Worm (Caenorhabditis elegans) whole organism, late embryonic: ENCODE data around the gene adah-1.

Experiments used
- C08G9.2 ChIP-seq: sonication (generic microtip); optimal IDR thresholded peaks from 2 replicates; lab custom pipeline; 2016; ENCODE audit warnings: mild to moderate bottlenecking, missing genetic modification characterization, moderate library complexity, missing compliant biosample characterization
- K02D7.2 ChIP-seq: sonication (generic microtip); optimal IDR thresholded peaks from 2 replicates; lab custom pipeline; 2017; ENCODE audit warnings: mild to moderate bottlenecking, missing genetic modification characterization, missing compliant biosample characterization
- K09A11.1 ChIP-seq: sonication (generic microtip); optimal IDR thresholded peaks from 2 replicates; lab custom pipeline; 2017; ENCODE audit warnings: antibody characterized with exemption, mild to moderate bottlenecking, missing genetic modification characterization, missing compliant biosample characterization; ENCODE audit not compliant: insufficient read depth
- Y22D7AL.16 ChIP-seq: sonication (generic microtip); optimal IDR thresholded peaks from 2 replicates; lab custom pipeline; 2016; ENCODE audit warnings: missing genetic modification characterization, missing compliant biosample characterization
- ceh-14 ChIP-seq: sonication (generic microtip); optimal IDR thresholded peaks from 2 replicates; lab custom pipeline; 2016; ENCODE audit warnings: missing genotype, missing genetic modification characterization, missing compliant biosample characterization
- ceh-18 ChIP-seq: sonication (generic microtip); optimal IDR thresholded peaks from 2 replicates; lab custom pipeline; 2016; ENCODE audit warnings: missing genetic modification characterization, missing compliant biosample characterization
- ceh-19 ChIP-seq: fragments of 200-800 bp; sonication (Bioruptor generic); optimal IDR thresholded peaks from 2 replicates; lab custom pipeline; 2018; ENCODE audit warnings: mild to moderate bottlenecking, missing genetic modification characterization, missing compliant biosample characterization
- ceh-22 ChIP-seq: sonication (generic microtip); optimal IDR thresholded peaks from 2 replicates; lab custom pipeline; 2017; ENCODE audit warnings: missing biosample characterization, missing genetic modification characterization
- ceh-24 ChIP-seq: sonication (generic microtip); optimal IDR thresholded peaks from 2 replicates; lab custom pipeline; 2016; ENCODE audit warnings: mild to moderate bottlenecking, missing genetic modification characterization, missing compliant biosample characterization
- ceh-31 ChIP-seq: sonication (generic microtip); optimal IDR thresholded peaks from 2 replicates; lab custom pipeline; 2016; ENCODE audit warnings: missing genetic modification characterization, missing compliant biosample characterization
- ceh-45 ChIP-seq: fragments of 200-800 bp; sonication (Bioruptor generic); IDR thresholded peaks from 2 replicates; pipeline ENCODE4 v1.3.6; 2022; ENCODE audit warnings: missing genetic modification reagents, missing genetic modification characterization, missing compliant biosample characterization
- ceh-48 ChIP-seq: sonication (generic microtip); optimal IDR thresholded peaks from 2 replicates; lab custom pipeline; 2016; ENCODE audit warnings: missing genetic modification characterization, inconsistent platforms, missing compliant biosample characterization
- che-1 ChIP-seq: sonication (generic microtip); optimal IDR thresholded peaks from 2 replicates; lab custom pipeline; 2016; ENCODE audit warnings: mild to moderate bottlenecking, missing genetic modification characterization, missing compliant biosample characterization
- dmd-4 ChIP-seq: sonication (generic microtip); optimal IDR thresholded peaks from 2 replicates; lab custom pipeline; 2016; ENCODE audit warnings: borderline replicate concordance, missing genetic modification characterization, missing compliant biosample characterization
- dve-1 ChIP-seq: sonication (generic microtip); optimal IDR thresholded peaks from 2 replicates; lab custom pipeline; 2017; ENCODE audit warnings: antibody characterized with exemption, mild to moderate bottlenecking, missing genetic modification characterization, missing compliant biosample characterization
- elt-2 ChIP-seq: sonication (generic microtip); optimal IDR thresholded peaks from 2 replicates; lab custom pipeline; 2016; ENCODE audit warnings: missing genetic modification reagents, missing genetic modification characterization, missing compliant biosample characterization
- eyg-1 ChIP-seq: sonication (generic microtip); optimal IDR thresholded peaks from 2 replicates; lab custom pipeline; 2016; ENCODE audit warnings: missing genotype, missing genetic modification characterization, missing compliant biosample characterization
- fkh-10 ChIP-seq: fragments of 150-350 bp; optimal IDR thresholded peaks from 2 replicates; lab custom pipeline; 2014; ENCODE audit warnings: missing biosample characterization, missing genetic modification reagents, missing genetic modification characterization
- fkh-6 ChIP-seq: sonication (generic microtip); optimal IDR thresholded peaks from 2 replicates; lab custom pipeline; 2016; ENCODE audit warnings: missing genetic modification characterization, missing compliant biosample characterization
- hlh-13 ChIP-seq: fragments of 200-800 bp; sonication (Bioruptor generic); optimal IDR thresholded peaks from 2 replicates; lab custom pipeline; 2018; ENCODE audit warnings: mild to moderate bottlenecking, missing genetic modification characterization, missing compliant biosample characterization
- hlh-15 ChIP-seq: sonication (generic microtip); optimal IDR thresholded peaks from 2 replicates; lab custom pipeline; 2016; ENCODE audit warnings: missing genetic modification characterization, missing compliant biosample characterization
- hlh-30 ChIP-seq: sonication (generic microtip); optimal IDR thresholded peaks from 2 replicates; lab custom pipeline; 2017; ENCODE audit warnings: antibody characterized with exemption, missing genetic modification characterization, missing compliant biosample characterization; ENCODE audit not compliant: insufficient read depth
- lim-6 ChIP-seq: sonication (generic microtip); optimal IDR thresholded peaks from 2 replicates; lab custom pipeline; 2016; ENCODE audit warnings: missing genetic modification characterization, missing compliant biosample characterization
- mec-3 ChIP-seq: sonication (generic microtip); optimal IDR thresholded peaks from 2 replicates; lab custom pipeline; 2016; ENCODE audit warnings: borderline replicate concordance, missing genetic modification characterization, missing compliant biosample characterization
- nfya-1 ChIP-seq: sonication (generic microtip); optimal IDR thresholded peaks from 2 replicates; lab custom pipeline; 2017; ENCODE audit warnings: missing genetic modification characterization, mild to moderate bottlenecking, missing compliant biosample characterization, antibody characterized with exemption, moderate library complexity
- npax-4 ChIP-seq: sonication (generic microtip); optimal IDR thresholded peaks from 2 replicates; lab custom pipeline; 2016; ENCODE audit warnings: missing genetic modification characterization, missing compliant biosample characterization
- odd-2 ChIP-seq: sonication (generic microtip); optimal IDR thresholded peaks from 2 replicates; lab custom pipeline; 2017; ENCODE audit warnings: antibody characterized with exemption, mild to moderate bottlenecking, missing genetic modification characterization, missing compliant biosample characterization
- pag-3 ChIP-seq: sonication (generic microtip); optimal IDR thresholded peaks from 2 replicates; lab custom pipeline; 2016; ENCODE audit warnings: missing compliant biosample characterization, missing genetic modification characterization, borderline replicate concordance
- pat-9 ChIP-seq: fragments of 200-800 bp; sonication (Bioruptor generic); optimal IDR thresholded peaks from 2 replicates; lab custom pipeline; 2018; ENCODE audit warnings: mild to moderate bottlenecking, missing genetic modification characterization, moderate library complexity, missing compliant biosample characterization
- pqm-1 ChIP-seq: sonication (generic microtip); optimal IDR thresholded peaks from 2 replicates; lab custom pipeline; 2016; ENCODE audit warnings: missing genetic modification characterization, missing compliant biosample characterization
- rnt-1 ChIP-seq: sonication (generic microtip); optimal IDR thresholded peaks from 2 replicates; lab custom pipeline; 2016; ENCODE audit warnings: missing genetic modification characterization, missing compliant biosample characterization
- sdc-2 ChIP-seq: sonication (generic microtip); optimal IDR thresholded peaks from 2 replicates; lab custom pipeline; 2016; ENCODE audit warnings: missing genotype, missing genetic modification characterization, missing compliant biosample characterization
- sox-4 ChIP-seq: sonication (generic microtip); optimal IDR thresholded peaks from 2 replicates; lab custom pipeline; 2017; ENCODE audit warnings: mild to moderate bottlenecking, missing genetic modification characterization, inconsistent platforms, missing compliant biosample characterization
- ttx-3 ChIP-seq: sonication (generic microtip); optimal IDR thresholded peaks from 2 replicates; lab custom pipeline; 2016; ENCODE audit warnings: missing genetic modification reagents, missing genetic modification characterization, missing compliant biosample characterization
- unc-3 ChIP-seq, 2 experiments: fragments of 200-800 bp in 1 of 2; sonication (Bioruptor generic) in 1 of 2; sonication (generic microtip) in 1 of 2; conservative IDR thresholded peaks in 1 of 2; optimal IDR thresholded peaks in 1 of 2; 2 replicates each; pipeline versions ENCODE4 v1.3.6 to Lab custom; 2016 to 2022; ENCODE audit warnings: missing compliant biosample characterization in 2 of 2, missing genetic modification characterization in 2 of 2, missing genetic modification reagents in 1 of 2
- unc-42 ChIP-seq: sonication (generic microtip); optimal IDR thresholded peaks from 2 replicates; lab custom pipeline; 2016; ENCODE audit warnings: missing genotype, missing genetic modification characterization, missing compliant biosample characterization
- zip-5 ChIP-seq: sonication (generic microtip); optimal IDR thresholded peaks from 2 replicates; lab custom pipeline; 2016; ENCODE audit warnings: missing genetic modification characterization, missing compliant biosample characterization
- ztf-16 ChIP-seq: sonication (generic microtip); optimal IDR thresholded peaks from 2 replicates; lab custom pipeline; 2017; ENCODE audit warnings: missing genetic modification characterization, missing compliant biosample characterization

The adah-1 gene

DNA sequence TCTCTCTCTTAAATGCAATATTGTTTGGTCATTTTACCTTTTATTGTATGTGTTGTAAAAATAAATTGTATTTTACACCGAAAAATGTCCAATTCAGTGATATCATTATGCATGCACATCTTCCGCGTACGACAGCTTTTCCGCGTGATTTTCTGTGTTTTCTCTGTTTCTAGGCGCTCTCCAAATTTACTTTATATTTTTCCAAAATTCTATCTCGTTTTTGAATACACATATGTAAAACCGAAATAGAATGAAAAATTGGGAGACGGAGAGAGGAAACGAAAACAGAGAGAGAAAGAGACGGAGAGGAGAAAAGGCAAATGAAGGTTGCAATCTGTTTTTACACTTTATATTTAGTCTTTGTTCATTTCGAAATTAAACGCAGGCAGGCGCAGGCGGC is 7.5 kb upstream of the adah-1 start (continued):
- TF ChIP-seq npax-4 (tag; lab: Kevin White, UChicago) (no peak), hlh-13 (GFP tag; lab: Kevin White, UChicago) (no peak), ceh-19 (GFP tag; lab: Kevin White, UChicago) (no peak), K02D7.2 (tag; lab: Kevin White, UChicago) (no peak), che-1 (tag; lab: Kevin White, UChicago) (no peak), fkh-10 (GFP tag; lab: Kevin White, UChicago) (no peak), sdc-2 (tag; lab: Kevin White, UChicago) (no peak), dmd-4 (tag; lab: Kevin White, UChicago) (no peak), ceh-31 (peak; percentile 33), fkh-6 (tag; lab: Kevin White, UChicago) (no peak), pag-3 (tag; lab: Kevin White, UChicago) (no peak), odd-2 (tag; lab: Kevin White, UChicago) (no peak), ceh-18 (no peak), dve-1 (tag; lab: Kevin White, UChicago) (peak; percentile 14), Y22D7AL.16 (no peak), unc-3 (GFP tag; conservative IDR thresholded peaks at IDR 0.05; lab: Robert Waterston, UW) (no peak), unc-3 (tag; optimal IDR thresholded peaks at IDR 0.05; lab: Kevin White, UChicago) (no peak), hlh-15 (no peak), ceh-14 (tag; lab: Kevin White, UChicago) (no peak), C08G9.2 (tag; lab: Kevin White, UChicago) (no peak), ztf-16 (tag; lab: Kevin White, UChicago) (no peak), ttx-3 (tag; lab: Kevin White, UChicago) (no peak), ceh-22 (no peak), pat-9 (no peak), pqm-1 (no peak), elt-2 (tag; lab: Kevin White, UChicago) (no peak), ceh-24 (no peak), K09A11.1 (tag; lab: Kevin White, UChicago) (no peak), rnt-1 (no peak), hlh-30 (tag; lab: Kevin White, UChicago) (peak; percentile 60), sox-4 (tag; lab: Kevin White, UChicago) (no peak), nfya-1 (tag; lab: Kevin White, UChicago) (peak; percentile 61), eyg-1 (no peak)

- TF ChIP-seq unc-42 (peak; percentile 22), zip-5 (tag; lab: Kevin White, UChicago) (no peak), ceh-48 (tag; lab: Kevin White, UChicago) (peak; percentile 69)
- TF ChIP-seq, all 69 proteins: peak for 2
Measured at ce11 chrIV:7017123-7017674, 6.8 kb upstream of the adah-1 start, which contains the start of gene gldi-4. gldi-4 (plus strand) TSS chrIV:7017624.

DNA sequence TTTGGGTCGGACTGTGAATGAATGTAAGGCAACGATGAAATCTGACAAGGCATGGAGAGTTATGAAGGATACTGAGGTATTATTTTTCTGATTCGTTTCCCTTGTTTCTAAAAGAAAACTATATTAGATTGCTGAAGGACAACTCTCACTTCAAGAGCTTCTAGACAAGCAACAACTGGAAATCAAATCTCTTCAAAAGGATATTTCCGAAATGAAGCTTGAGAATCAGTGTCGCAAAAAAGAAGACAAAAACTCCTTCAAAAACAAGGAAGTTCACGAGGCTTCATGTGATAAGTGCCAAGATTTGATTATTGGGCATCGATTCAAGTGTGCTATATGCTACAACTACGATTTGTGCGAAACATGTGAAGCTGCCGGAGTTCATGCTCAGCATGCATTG is 5.4 kb upstream of the adah-1 start:
- TF ChIP-seq hlh-15: no peak
- TF ChIP-seq elt-2 (tag; lab: Kevin White, UChicago): no peak
- TF ChIP-seq K02D7.2 (tag; lab: Kevin White, UChicago): no peak

ce11 chrIV:7020630-7021029 is 3.4 kb upstream of the adah-1 start:
- TF ChIP-seq Y22D7AL.16: no peak
- TF ChIP-seq mec-3 (tag; lab: Kevin White, UChicago): no peak
- no peak for TF ChIP-seq ceh-45 (GFP tag; lab: Robert Waterston, UW)
- no peak for TF ChIP-seq lim-6 (tag; lab: Kevin White, UChicago)
